Fruit fly (Drosophila melanogaster) whole organism, adult: ENCODE measurements around the gene Adgf-D.

Experiments
- CG11617 ChIP-seq: fragments of 200-800 bp; sonication (Bioruptor generic); optimal IDR thresholded peaks from 2 replicates; lab custom pipeline; 2017; ENCODE audit warnings: mild to moderate bottlenecking, missing biosample characterization, missing genetic modification reagents, missing genetic modification characterization
- CG12768 ChIP-seq: fragments of 200-800 bp; sonication (Bioruptor generic); optimal IDR thresholded peaks from 2 replicates; lab custom pipeline; 2017; ENCODE audit warnings: missing biosample characterization, missing genetic modification characterization, mild to moderate bottlenecking, moderate library complexity, missing genetic modification reagents
- CG14711 ChIP-seq: fragments of 200-800 bp; sonication (Bioruptor generic); optimal IDR thresholded peaks from 2 replicates; lab custom pipeline; 2018; ENCODE audit warnings: missing biosample characterization, mild to moderate bottlenecking, missing genetic modification characterization, moderate library complexity
- CG1620 ChIP-seq: fragments of 200-800 bp; sonication (Bioruptor generic); optimal IDR thresholded peaks from 2 replicates; lab custom pipeline; 2016; ENCODE audit warnings: missing biosample characterization, missing genetic modification characterization
- CG33017 ChIP-seq: fragments of 200-800 bp; sonication (Bioruptor generic); optimal IDR thresholded peaks from 2 replicates; lab custom pipeline; 2018; ENCODE audit warnings: missing biosample characterization, mild to moderate bottlenecking, missing genetic modification characterization, moderate library complexity
- CG5204 ChIP-seq: fragments of 200-800 bp; sonication (Bioruptor generic); optimal IDR thresholded peaks from 2 replicates; lab custom pipeline; 2016; ENCODE audit warnings: missing biosample characterization, missing genetic modification characterization
- CG7045 ChIP-seq: fragments of 200-800 bp; sonication (Bioruptor generic); optimal IDR thresholded peaks from 2 replicates; lab custom pipeline; 2017; ENCODE audit warnings: missing biosample characterization, mild to moderate bottlenecking, missing genetic modification characterization
- CG7101 ChIP-seq: fragments of 200-800 bp; sonication (Bioruptor generic); optimal IDR thresholded peaks from 2 replicates; lab custom pipeline; 2018; ENCODE audit warnings: missing biosample characterization, mild to moderate bottlenecking, missing genetic modification characterization, moderate library complexity
- Clk ChIP-seq: fragments of 200-800 bp; sonication (Bioruptor generic); optimal IDR thresholded peaks from 2 replicates; lab custom pipeline; 2017; ENCODE audit warnings: missing biosample characterization, missing genetic modification characterization
- Crg-1 ChIP-seq: fragments of 200-800 bp; sonication (Bioruptor generic); optimal IDR thresholded peaks from 2 replicates; lab custom pipeline; 2016; ENCODE audit warnings: missing biosample characterization, missing genetic modification characterization
- Hr96 ChIP-seq: fragments of 200-800 bp; sonication (Bioruptor generic); optimal IDR thresholded peaks from 2 replicates; lab custom pipeline; 2016; ENCODE audit warnings: missing biosample characterization, missing genetic modification characterization
- Mnt ChIP-seq: fragments of 200-800 bp; sonication (Bioruptor generic); optimal IDR thresholded peaks from 2 replicates; lab custom pipeline; 2016; ENCODE audit warnings: missing biosample characterization, mild to moderate bottlenecking, missing genetic modification characterization
- bab1 ChIP-seq: fragments of 200-800 bp; sonication (Bioruptor generic); optimal IDR thresholded peaks from 3 replicates; lab custom pipeline; 2019; ENCODE audit warnings: missing biosample characterization, mild to moderate bottlenecking, missing genetic modification characterization, moderate library complexity
- cic ChIP-seq: fragments of 200-800 bp; sonication (Bioruptor generic); optimal IDR thresholded peaks from 2 replicates; lab custom pipeline; 2017; ENCODE audit warnings: missing biosample characterization, mild to moderate bottlenecking, missing genetic modification characterization, moderate library complexity
- cnc ChIP-seq, 2 experiments: fragments of >200 bp; optimal IDR thresholded peaks; 2 replicates each; lab custom pipeline; 2017
- kay ChIP-seq: fragments of 200-800 bp; sonication (Bioruptor generic); peaks from one replicate; lab custom pipeline; 2016; ENCODE audit warnings: missing biosample characterization, missing genetic modification characterization, borderline replicate concordance
- ovo ChIP-seq: fragments of 200-800 bp; sonication (Bioruptor generic); optimal IDR thresholded peaks from 2 replicates; lab custom pipeline; 2016; ENCODE audit warnings: missing biosample characterization, missing genetic modification characterization
- pad ChIP-seq: fragments of 200-800 bp; sonication (Bioruptor generic); optimal IDR thresholded peaks from 3 replicates; lab custom pipeline; 2017; ENCODE audit warnings: missing biosample characterization, missing genetic modification characterization, mild to moderate bottlenecking, moderate library complexity, missing genetic modification reagents
- tj ChIP-seq: fragments of 200-800 bp; sonication (Bioruptor generic); optimal IDR thresholded peaks from 3 replicates; lab custom pipeline; 2017; ENCODE audit warnings: missing biosample characterization, mild to moderate bottlenecking, missing genetic modification characterization, moderate library complexity
- toe ChIP-seq: fragments of 200-800 bp; sonication (Bioruptor generic); optimal IDR thresholded peaks from 2 replicates; lab custom pipeline; 2016; ENCODE audit warnings: missing biosample characterization, missing genetic modification characterization

Gene Adgf-D

DNA sequence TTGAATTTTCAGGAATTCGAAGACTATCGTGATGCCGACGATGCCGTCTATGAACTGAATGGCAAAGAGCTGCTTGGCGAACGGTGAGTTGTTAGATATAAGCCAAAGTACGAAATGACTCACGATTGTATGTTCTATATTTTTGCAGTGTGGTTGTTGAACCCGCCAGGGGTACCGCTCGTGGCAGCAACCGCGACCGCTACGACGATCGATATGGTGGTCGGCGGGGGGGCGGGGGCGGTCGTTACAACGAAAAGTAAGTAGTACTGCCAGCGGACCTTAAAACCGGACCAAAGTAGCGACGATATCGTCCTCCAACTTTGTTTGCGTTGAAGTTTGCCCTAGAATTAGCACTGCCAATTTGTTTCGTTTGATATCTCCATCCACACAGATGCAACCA lies 43.1 kb downstream of the Adgf-D start:
- TF ChIP-seq CG12768 (GFP tag; lab: Kevin White, UChicago) (peak; percentile 6), Crg-1 (GFP tag; lab: Kevin White, UChicago) (no peak)

DNA sequence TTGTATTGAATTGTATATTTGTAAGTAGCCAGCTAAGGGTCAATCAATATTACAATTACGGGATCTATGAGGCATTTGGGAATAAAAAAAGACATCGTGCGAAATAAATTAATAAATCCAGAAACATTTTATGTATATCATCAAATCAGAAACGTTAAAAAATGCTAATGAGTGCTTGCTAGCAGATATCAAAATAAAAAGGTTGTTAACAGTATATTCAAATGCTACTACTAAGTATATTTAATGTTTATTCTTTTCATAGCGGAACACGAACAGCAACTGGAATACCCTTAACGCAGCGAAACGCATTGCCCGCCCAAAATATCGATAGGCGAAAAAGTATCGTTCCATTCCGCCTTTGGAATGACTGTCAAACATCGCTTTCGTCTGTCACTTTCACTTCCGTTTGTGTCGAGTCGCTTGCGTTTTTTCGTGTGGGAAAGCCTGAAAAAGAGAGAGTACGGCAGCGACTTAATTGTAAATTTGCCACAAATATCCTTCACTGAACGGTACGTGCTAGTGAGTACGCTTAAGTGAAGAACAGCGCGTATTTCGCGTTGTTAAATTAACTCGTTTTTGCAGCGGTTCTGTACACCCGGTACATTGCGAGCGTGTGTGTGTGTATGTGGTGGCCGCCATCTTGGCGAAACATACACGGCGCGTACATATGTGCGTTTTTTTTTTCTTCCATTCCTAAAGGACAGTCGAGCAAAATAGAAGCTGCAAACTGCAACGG lies 44.1 kb downstream of the Adgf-D start, which contains the start of gene B52:
TSS of gene B52 (plus strand) at position 388 of the 736 bp plus-strand sequence.
- peak; percentile 73 for TF ChIP-seq CG1620 (GFP tag; lab: Kevin White, UChicago)
- peak; percentile 67 for TF ChIP-seq CG7045 (GFP tag; lab: Kevin White, UChicago)
- TF ChIP-seq CG33017 (tag; lab: Kevin White, UChicago), result peak; percentile 69
- peak; percentile 72 for TF ChIP-seq Mnt (GFP tag; lab: Kevin White, UChicago)
- peak; percentile 54 for TF ChIP-seq pad (GFP tag; lab: Kevin White, UChicago)
- peak; percentile 86 for TF ChIP-seq CG11617 (GFP tag; lab: Kevin White, UChicago)
- peak; percentile 61 for TF ChIP-seq tj (GFP tag; lab: Kevin White, UChicago)
- TF ChIP-seq kay (GFP tag; lab: Kevin White, UChicago), result no peak
- peak; percentile 70 for TF ChIP-seq CG12768 (GFP tag; lab: Kevin White, UChicago)
- peak; percentile 46 for TF ChIP-seq Clk
- TF ChIP-seq CG5204 (GFP tag; lab: Kevin White, UChicago), result peak; percentile 72
- TF ChIP-seq ovo (GFP tag; lab: Kevin White, UChicago), result peak; percentile 64
- TF ChIP-seq cnc (optimal IDR thresholded peaks at IDR 0.05; lab: Kevin White, UChicago), result no peak
- peak; percentile 81 for TF ChIP-seq Crg-1 (GFP tag; lab: Kevin White, UChicago)
- peak; percentile 81 for TF ChIP-seq bab1 (GFP tag; lab: Kevin White, UChicago)
- TF ChIP-seq toe (GFP tag; lab: Kevin White, UChicago), result peak; percentile 44
- peak; percentile 33 for TF ChIP-seq cic (GFP tag; lab: Kevin White, UChicago)
- TF ChIP-seq CG14711 (tag; lab: Kevin White, UChicago), result peak; percentile 51
- TF ChIP-seq CG7101 (tag; lab: Kevin White, UChicago), result peak; percentile 82
- peak; percentile 83 for TF ChIP-seq Hr96 (GFP tag; lab: Kevin White, UChicago)

DNA sequence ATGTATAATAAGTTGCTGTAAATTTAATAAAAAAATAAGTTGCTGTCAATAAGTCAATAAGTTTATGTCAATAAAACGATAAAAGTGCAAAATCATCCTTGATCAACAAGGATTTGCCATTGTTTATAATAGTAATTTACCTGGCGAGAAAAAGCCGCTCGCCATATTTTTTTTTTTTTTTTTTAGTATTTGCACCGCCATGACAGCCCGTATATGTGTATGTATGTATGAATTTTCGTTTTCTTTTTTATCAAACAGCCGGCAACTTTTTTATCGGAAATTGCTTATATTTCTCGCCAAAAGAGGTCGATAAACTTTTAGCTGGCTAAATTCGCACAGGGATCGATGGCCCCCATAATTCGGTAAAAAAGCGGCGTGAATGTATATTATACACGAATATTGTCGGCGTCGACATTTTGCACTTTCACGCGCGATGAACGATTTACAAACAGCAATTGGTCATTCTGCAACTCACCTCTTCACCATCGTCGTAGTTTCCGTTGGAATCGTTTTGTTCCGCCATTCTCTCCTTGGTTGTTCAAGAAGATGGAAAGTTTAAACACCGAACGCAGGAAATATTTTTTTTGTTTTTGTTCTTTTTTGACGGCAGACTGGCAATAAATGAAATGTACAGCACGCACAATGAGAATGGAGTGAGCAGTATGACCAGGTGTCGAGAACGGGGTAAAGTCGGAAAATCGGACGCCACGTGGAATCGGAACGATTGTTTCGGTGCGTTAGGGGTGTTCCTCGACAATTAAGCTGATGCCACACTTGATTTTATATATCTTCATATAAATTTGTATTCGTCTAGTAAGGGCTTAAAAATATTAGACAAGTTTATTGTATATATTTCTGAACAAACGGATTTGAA lies 45.1 kb downstream of the Adgf-D start, which contains the start of gene Hrb87F:
TSS of gene Hrb87F (minus strand) at position 667 of the 874 bp plus-strand sequence.
- TF ChIP-seq pad (GFP tag; lab: Kevin White, UChicago) (no peak), Hr96 (GFP tag; lab: Kevin White, UChicago) (no peak), ovo (GFP tag; lab: Kevin White, UChicago) (no peak), Crg-1 (GFP tag; lab: Kevin White, UChicago) (peak; percentile 3), toe (GFP tag; lab: Kevin White, UChicago) (no peak), CG12768 (GFP tag; lab: Kevin White, UChicago) (peak; percentile 19), CG14711 (tag; lab: Kevin White, UChicago) (no peak), CG33017 (tag; lab: Kevin White, UChicago) (no peak), Mnt (GFP tag; lab: Kevin White, UChicago) (peak; percentile 84), CG11617 (GFP tag; lab: Kevin White, UChicago) (peak; percentile 24), CG5204 (GFP tag; lab: Kevin White, UChicago) (no peak), Clk (no peak), bab1 (GFP tag; lab: Kevin White, UChicago) (peak; percentile 57), tj (GFP tag; lab: Kevin White, UChicago) (peak; percentile 69), cic (GFP tag; lab: Kevin White, UChicago) (peak; percentile 40), cnc (optimal IDR thresholded peaks at IDR 0.05; lab: Kevin White, UChicago) (no peak), CG1620 (GFP tag; lab: Kevin White, UChicago) (peak; percentile 10), CG7101 (tag; lab: Kevin White, UChicago) (no peak), kay (GFP tag; lab: Kevin White, UChicago) (peak; percentile 66), CG7045 (GFP tag; lab: Kevin White, UChicago) (no peak)

DNA sequence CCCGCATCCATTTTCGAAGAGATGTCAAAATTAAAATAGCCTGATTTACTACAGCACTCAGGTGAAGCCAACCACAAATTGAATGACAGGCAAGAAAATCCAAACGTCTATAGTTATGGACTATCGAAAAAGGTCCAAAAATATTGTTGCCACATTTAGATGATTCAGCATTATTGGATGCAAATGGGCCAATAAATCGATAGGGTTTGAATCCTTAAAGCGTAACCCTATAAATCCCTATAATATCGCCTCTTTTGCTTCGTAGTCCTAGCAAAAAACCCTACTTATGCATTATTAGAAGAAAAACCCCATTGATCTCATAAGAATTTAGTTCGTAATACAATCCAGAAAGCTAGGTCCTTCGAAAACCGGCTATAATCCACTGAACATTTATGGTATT lies 48.9 kb downstream of the Adgf-D start, which contains the start of gene Rbp4:
TSS of gene Rbp4 (minus strand) at position 101 of the 400 bp plus-strand sequence.
- TF ChIP-seq CG1620 (GFP tag; lab: Kevin White, UChicago), result no peak
- TF ChIP-seq cnc (optimal IDR thresholded peaks at IDR 0.05; lab: Kevin White, UChicago), result peak in 1 of 2 experiments; percentile 32
- no peak for TF ChIP-seq CG7101 (tag; lab: Kevin White, UChicago)
